Worm (Caenorhabditis elegans) whole organism, mixed stage, embryonic: ENCODE data around the gene wdr-5.3.
A peak's percentile ranks its signal among the peaks of the same experiment; 100 is the strongest.

ENCODE experiments used
- M03D4.4 ChIP-seq: sonication (generic microtip); optimal IDR thresholded peaks from 2 replicates; lab custom pipeline; 2017; ENCODE audit warnings: mild to moderate bottlenecking, missing genetic modification characterization, missing compliant biosample characterization
- bed-3 ChIP-seq: fragments of 200-800 bp; sonication (Bioruptor generic); optimal IDR thresholded peaks from 3 replicates; lab custom pipeline; 2018; ENCODE audit warnings: mild to moderate bottlenecking, missing genetic modification characterization, moderate library complexity, missing compliant biosample characterization
- blmp-1 ChIP-seq: fragments of 150-350 bp; optimal IDR thresholded peaks from 2 replicates; lab custom pipeline; 2014; ENCODE audit warnings: missing biosample characterization, missing genetic modification characterization
- ceh-39 ChIP-seq: fragments of 150-350 bp; optimal IDR thresholded peaks from 2 replicates; lab custom pipeline; 2014; ENCODE audit warnings: missing biosample characterization, missing genetic modification characterization
- ceh-43 ChIP-seq: fragments of 200-800 bp; sonication (Bioruptor generic); optimal IDR thresholded peaks from 2 replicates; lab custom pipeline; 2018; ENCODE audit warnings: mild to moderate bottlenecking, missing genetic modification characterization, moderate library complexity, missing compliant biosample characterization
- ceh-83 ChIP-seq: fragments of 200-800 bp; sonication (Bioruptor generic); optimal IDR thresholded peaks from 2 replicates; lab custom pipeline; 2018; ENCODE audit warnings: mild to moderate bottlenecking, missing genetic modification characterization, missing compliant biosample characterization
- ces-1 ChIP-seq: fragments of 150-350 bp; optimal IDR thresholded peaks from 2 replicates; lab custom pipeline; 2014; ENCODE audit warnings: missing biosample characterization, missing genetic modification reagents, missing genetic modification characterization
- cnd-1 ChIP-seq: fragments of 200-800 bp; sonication (Bioruptor generic); optimal IDR thresholded peaks from 2 replicates; lab custom pipeline; 2018; ENCODE audit warnings: mild to moderate bottlenecking, missing genetic modification characterization, missing compliant biosample characterization
- drap-1 ChIP-seq: fragments of 200-800 bp; sonication (Bioruptor generic); optimal IDR thresholded peaks from 3 replicates; lab custom pipeline; 2018; ENCODE audit warnings: mild to moderate bottlenecking, missing genetic modification characterization, missing compliant biosample characterization
- elt-1 ChIP-seq: sonication (generic microtip); optimal IDR thresholded peaks from 2 replicates; lab custom pipeline; 2017; ENCODE audit warnings: missing genetic modification characterization, mild to moderate bottlenecking, missing compliant biosample characterization, antibody characterized with exemption, moderate library complexity, borderline replicate concordance; ENCODE audit not compliant: insufficient read depth
- elt-3 ChIP-seq: fragments of 150-350 bp; optimal IDR thresholded peaks from 2 replicates; lab custom pipeline; 2014; ENCODE audit warnings: missing biosample characterization, missing genetic modification characterization
- flh-1 ChIP-seq: fragments of 200-800 bp; sonication (Bioruptor generic); optimal IDR thresholded peaks from 2 replicates; lab custom pipeline; 2018; ENCODE audit warnings: mild to moderate bottlenecking, missing genetic modification characterization, moderate library complexity, missing compliant biosample characterization
- ham-2 ChIP-seq: fragments of 200-800 bp; sonication (Bioruptor generic); optimal IDR thresholded peaks from 2 replicates; lab custom pipeline; 2018; ENCODE audit warnings: mild to moderate bottlenecking, missing genetic modification characterization, missing compliant biosample characterization
- hlh-1 ChIP-seq: fragments of 150-350 bp; optimal IDR thresholded peaks from 2 replicates; lab custom pipeline; 2014; ENCODE audit warnings: missing biosample characterization, missing genetic modification reagents, missing genetic modification characterization
- lin-13 ChIP-seq: fragments of 150-350 bp; optimal IDR thresholded peaks from 2 replicates; lab custom pipeline; 2014; ENCODE audit warnings: missing biosample characterization, missing genetic modification characterization
- lsy-2 ChIP-seq: fragments of 150-350 bp; optimal IDR thresholded peaks from 2 replicates; lab custom pipeline; 2014; ENCODE audit warnings: missing biosample characterization, missing genetic modification characterization
- mab-5 ChIP-seq: fragments of 150-350 bp; optimal IDR thresholded peaks from 2 replicates; lab custom pipeline; 2014; ENCODE audit warnings: missing biosample characterization, missing genetic modification characterization
- mep-1 ChIP-seq: fragments of 150-350 bp; optimal IDR thresholded peaks from 2 replicates; lab custom pipeline; 2017; ENCODE audit warnings: missing biosample characterization, missing genetic modification reagents, missing genetic modification characterization, inconsistent platforms
- mls-2 ChIP-seq: sonication (generic microtip); optimal IDR thresholded peaks from 2 replicates; lab custom pipeline; 2016; ENCODE audit warnings: mild to moderate bottlenecking, missing genetic modification characterization, moderate library complexity, missing compliant biosample characterization
- nhr-12 ChIP-seq: fragments of 150-350 bp; optimal IDR thresholded peaks from 2 replicates; lab custom pipeline; 2014; ENCODE audit warnings: missing biosample characterization, missing genetic modification characterization
- nhr-2 ChIP-seq: fragments of 150-350 bp; optimal IDR thresholded peaks from 2 replicates; lab custom pipeline; 2014; ENCODE audit warnings: missing biosample characterization, missing genetic modification characterization
- nhr-237 ChIP-seq: fragments of 150-350 bp; optimal IDR thresholded peaks from 2 replicates; lab custom pipeline; 2014; ENCODE audit warnings: missing biosample characterization, missing genetic modification characterization
- nhr-28 ChIP-seq: fragments of 150-350 bp; optimal IDR thresholded peaks from 2 replicates; lab custom pipeline; 2014; ENCODE audit warnings: missing biosample characterization, missing genetic modification characterization
- nhr-76 ChIP-seq: sonication (generic microtip); optimal IDR thresholded peaks from 2 replicates; lab custom pipeline; 2017; ENCODE audit warnings: missing biosample characterization, missing genetic modification characterization
- pha-4 ChIP-seq: fragments of 150-350 bp; optimal IDR thresholded peaks from 2 replicates; lab custom pipeline; 2018; ENCODE audit warnings: missing biosample characterization, missing genetic modification reagents, missing genetic modification characterization
- sptf-1 ChIP-seq: sonication (generic microtip); optimal IDR thresholded peaks from 2 replicates; lab custom pipeline; 2017; ENCODE audit warnings: mild to moderate bottlenecking, missing genetic modification characterization, moderate library complexity, missing compliant biosample characterization
- tbx-8 ChIP-seq: fragments of 200-800 bp; sonication (Bioruptor generic); optimal IDR thresholded peaks from 2 replicates; lab custom pipeline; 2018; ENCODE audit warnings: mild to moderate bottlenecking, missing genetic modification characterization, moderate library complexity, missing compliant biosample characterization
- unc-120 ChIP-seq: sonication (generic microtip); optimal IDR thresholded peaks from 2 replicates; lab custom pipeline; 2017; ENCODE audit warnings: missing genetic modification characterization, missing compliant biosample characterization; ENCODE audit not compliant: poor library complexity, severe bottlenecking
- unc-39 ChIP-seq: fragments of 150-350 bp; optimal IDR thresholded peaks from 2 replicates; lab custom pipeline; 2014; ENCODE audit warnings: missing biosample characterization, missing genetic modification characterization
- unc-62 ChIP-seq: fragments of 150-350 bp; optimal IDR thresholded peaks from 2 replicates; lab custom pipeline; 2014; ENCODE audit warnings: missing biosample characterization, missing genetic modification reagents, missing genetic modification characterization
- zip-8 ChIP-seq: fragments of 150-350 bp; optimal IDR thresholded peaks from 2 replicates; lab custom pipeline; 2014; ENCODE audit warnings: missing biosample characterization, missing genetic modification characterization
- ztf-11 ChIP-seq: fragments of 150-350 bp; optimal IDR thresholded peaks from 2 replicates; lab custom pipeline; 2014; ENCODE audit warnings: missing biosample characterization, missing genetic modification characterization

The wdr-5.3 gene

ce11 chrV:10721912-10722426, 14.9 kb upstream of the wdr-5.3 start:
- TF ChIP-seq hlh-1 (tag; lab: Kevin White, UChicago) (peak; percentile 66), lin-13 (tag; lab: Kevin White, UChicago) (no peak), unc-62 (GFP tag; lab: Kevin White, UChicago) (peak; percentile 8), elt-1 (tag; lab: Kevin White, UChicago) (no peak), mep-1 (peak; percentile 2), unc-39 (tag; lab: Kevin White, UChicago) (no peak), blmp-1 (tag; lab: Kevin White, UChicago) (peak; percentile 84)

- TF ChIP-seq nhr-12 (tag; lab: Kevin White, UChicago) (no peak), ces-1 (GFP tag; lab: Kevin White, UChicago) (no peak), nhr-237 (tag; lab: Kevin White, UChicago) (no peak), nhr-76 (tag; lab: Kevin White, UChicago) (no peak), M03D4.4 (tag; lab: Kevin White, UChicago) (no peak), elt-3 (tag; lab: Kevin White, UChicago) (no peak), unc-120 (no peak), nhr-28 (tag; lab: Kevin White, UChicago) (no peak), ztf-11 (no peak)
- TF ChIP-seq, all 35 proteins: peak for 0
Observed at ce11 chrV:10722595-10722994, 14.3 kb upstream of the wdr-5.3 start.

DNA sequence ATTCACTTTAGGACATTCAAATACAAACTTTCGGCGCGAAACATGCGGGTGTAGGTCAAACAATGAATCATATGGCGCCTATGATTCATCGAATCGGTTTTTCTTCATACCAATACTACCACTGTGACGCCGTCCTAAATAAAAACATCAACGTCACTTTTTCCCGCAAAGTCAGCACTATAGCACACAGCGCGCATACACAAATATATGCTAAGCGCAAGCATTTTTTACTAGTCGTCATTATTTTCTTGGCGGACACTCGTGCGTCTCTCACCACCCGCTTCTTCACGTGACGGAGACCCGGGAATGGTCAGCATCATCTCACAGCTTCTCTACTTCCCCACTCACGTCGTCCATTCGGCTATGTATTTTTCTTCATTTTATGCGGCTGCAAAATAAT, 13.7 kb upstream of the wdr-5.3 start:
- no peak for TF ChIP-seq flh-1 (GFP tag; lab: Kevin White, UChicago)
- no peak for TF ChIP-seq sptf-1
- TF ChIP-seq nhr-28 (tag; lab: Kevin White, UChicago), result no peak
- no peak for TF ChIP-seq ceh-83 (GFP tag; lab: Kevin White, UChicago)
- no peak for TF ChIP-seq elt-1 (tag; lab: Kevin White, UChicago)
- no peak for TF ChIP-seq zip-8 (tag; lab: Kevin White, UChicago)
- no peak for TF ChIP-seq tbx-8 (GFP tag; lab: Kevin White, UChicago)
- no peak for TF ChIP-seq lin-13 (tag; lab: Kevin White, UChicago)
- no peak for TF ChIP-seq nhr-2 (tag; lab: Kevin White, UChicago)
- TF ChIP-seq mab-5 (tag; lab: Kevin White, UChicago), result no peak
- TF ChIP-seq cnd-1, result no peak
- TF ChIP-seq bed-3 (GFP tag; lab: Kevin White, UChicago), result no peak
- TF ChIP-seq unc-62 (GFP tag; lab: Kevin White, UChicago), result no peak

ce11 chrV:10723583-10723982, 13.3 kb upstream of the wdr-5.3 start:
- TF ChIP-seq ceh-39 (tag; lab: Kevin White, UChicago) (no peak), ham-2 (GFP tag; lab: Kevin White, UChicago) (no peak), mab-5 (tag; lab: Kevin White, UChicago) (no peak), ceh-83 (GFP tag; lab: Kevin White, UChicago) (no peak), zip-8 (tag; lab: Kevin White, UChicago) (no peak), cnd-1 (no peak)

DNA sequence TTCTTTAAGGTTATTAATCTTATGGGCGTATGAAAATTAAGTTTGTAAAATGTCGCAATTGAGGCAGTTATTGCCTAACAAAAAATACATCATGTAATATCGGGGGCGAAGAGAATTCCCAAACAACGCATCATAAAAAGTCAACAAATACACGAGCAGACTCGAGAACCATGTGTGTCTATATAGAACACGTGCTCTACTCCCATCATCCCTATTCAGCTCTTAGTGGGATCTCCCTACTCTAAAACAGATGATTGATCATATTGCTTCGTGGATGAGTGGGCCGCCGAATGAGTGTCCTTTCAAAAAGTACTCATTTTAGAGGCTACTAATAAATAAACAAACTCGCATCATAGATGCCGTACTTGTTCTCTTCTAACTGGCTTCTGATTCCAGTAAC, 12.4 kb upstream of the wdr-5.3 start:
- no peak for TF ChIP-seq sptf-1
- no peak for TF ChIP-seq unc-120
- no peak for TF ChIP-seq lsy-2 (tag; lab: Kevin White, UChicago)

DNA sequence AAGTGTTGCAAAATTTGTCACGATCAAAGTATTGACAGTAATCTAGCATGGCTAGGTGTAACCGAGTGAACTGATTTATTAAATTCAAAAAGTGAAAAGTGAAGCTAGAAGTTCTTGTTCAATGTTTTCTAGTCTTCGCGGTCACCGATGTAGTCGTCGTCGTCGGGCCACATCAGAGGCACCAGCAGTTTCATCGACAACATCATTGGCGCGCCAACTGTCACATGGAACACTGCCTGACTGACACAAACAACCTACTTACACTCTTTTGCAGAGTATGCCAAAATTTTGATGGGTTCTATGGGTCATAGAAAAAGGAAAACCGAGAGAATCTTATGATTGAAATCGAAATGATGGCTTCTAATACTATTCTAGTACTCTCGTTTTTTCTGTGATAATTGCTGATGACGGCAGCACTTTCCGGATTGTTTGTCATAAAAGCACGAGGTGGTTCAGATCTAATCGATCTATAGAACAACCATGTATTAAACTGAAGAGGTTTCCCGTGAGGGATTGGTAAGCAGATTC, 11.4 kb upstream of the wdr-5.3 start:
- TF ChIP-seq mep-1 (no peak), M03D4.4 (tag; lab: Kevin White, UChicago) (no peak), lin-13 (tag; lab: Kevin White, UChicago) (no peak), drap-1 (GFP tag; lab: Kevin White, UChicago) (no peak), blmp-1 (tag; lab: Kevin White, UChicago) (no peak), nhr-2 (tag; lab: Kevin White, UChicago) (no peak), nhr-237 (tag; lab: Kevin White, UChicago) (no peak), nhr-76 (tag; lab: Kevin White, UChicago) (no peak), ces-1 (GFP tag; lab: Kevin White, UChicago) (no peak), pha-4 (no peak), elt-3 (tag; lab: Kevin White, UChicago) (no peak), bed-3 (GFP tag; lab: Kevin White, UChicago) (no peak), ceh-43 (GFP tag; lab: Kevin White, UChicago) (no peak), unc-62 (GFP tag; lab: Kevin White, UChicago) (no peak), ham-2 (GFP tag; lab: Kevin White, UChicago) (no peak), cnd-1 (no peak), mls-2 (no peak), mab-5 (tag; lab: Kevin White, UChicago) (no peak), nhr-28 (tag; lab: Kevin White, UChicago) (no peak)
